Worm (Caenorhabditis elegans): ENCODE data around the gene Y97E10AL.1.

Y97E10AL.1 gene

DNA sequence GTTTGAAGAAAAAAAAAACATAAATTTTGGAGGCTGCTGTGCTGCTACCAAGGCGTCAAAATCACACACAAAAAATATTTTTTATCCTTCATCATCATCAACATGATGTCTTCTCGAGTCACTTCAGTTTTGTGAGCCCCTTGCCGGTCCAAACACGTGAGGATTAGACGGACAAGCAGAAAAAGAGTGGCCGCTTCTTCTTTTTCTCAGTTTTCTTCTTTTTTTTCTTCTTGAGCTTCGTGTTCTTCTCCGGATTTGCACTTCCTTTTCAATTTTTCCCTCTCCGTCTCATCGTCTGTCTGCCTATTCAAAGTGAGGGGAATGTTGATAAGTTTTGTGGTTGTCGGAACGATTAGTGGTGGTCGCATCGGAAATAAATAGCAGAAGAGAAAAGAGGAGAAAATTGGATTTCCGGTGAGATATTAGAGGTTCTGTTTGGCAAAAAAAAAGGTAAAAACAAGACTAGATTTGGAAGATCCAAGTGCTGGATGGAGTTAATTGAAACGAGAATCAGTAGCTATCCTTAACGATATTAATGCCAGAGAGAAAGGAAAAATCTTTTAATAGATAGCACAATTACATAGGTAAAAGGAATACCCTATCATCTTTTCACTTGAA is 5.5 kb upstream of the Y97E10AL.1 start:
- no peak for TF ChIP-seq unc-62 (GFP tag; optimal IDR thresholded peaks at IDR 0.05)

DNA sequence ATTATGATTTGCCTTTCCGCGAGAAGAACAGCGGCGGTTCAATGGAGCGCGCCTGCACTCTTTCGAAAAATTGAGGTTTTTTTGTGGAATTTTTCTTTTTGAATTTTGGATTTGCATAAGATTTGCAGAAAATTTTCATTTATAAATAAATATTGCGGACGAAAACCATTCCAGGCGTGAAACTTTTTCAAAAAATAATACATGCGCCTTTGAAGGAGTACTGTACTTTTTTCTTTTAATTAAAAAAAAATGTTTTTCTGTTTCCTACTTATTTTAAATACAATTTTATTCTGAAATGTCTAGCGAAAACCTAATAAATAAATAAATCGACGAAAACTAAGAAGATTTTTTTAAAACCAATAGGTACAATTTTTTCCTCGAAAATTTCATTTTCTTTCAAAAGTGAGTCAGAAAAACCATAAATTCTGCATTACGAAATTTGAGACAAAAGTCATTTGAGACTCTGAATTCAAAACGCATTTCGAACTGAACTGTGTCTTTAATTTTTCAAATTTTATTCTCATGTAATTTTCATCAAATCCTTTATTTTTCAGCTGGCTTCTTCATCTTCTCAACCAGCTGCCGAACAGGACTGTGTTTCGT is 4.9 kb upstream of the Y97E10AL.1 start, which contains the start of gene F26D11.1:
TSS of gene F26D11.1 (plus strand) at position 553 of the 603 bp plus-strand sequence.
- no peak for TF ChIP-seq unc-62 (GFP tag; optimal IDR thresholded peaks at IDR 0.05)

DNA sequence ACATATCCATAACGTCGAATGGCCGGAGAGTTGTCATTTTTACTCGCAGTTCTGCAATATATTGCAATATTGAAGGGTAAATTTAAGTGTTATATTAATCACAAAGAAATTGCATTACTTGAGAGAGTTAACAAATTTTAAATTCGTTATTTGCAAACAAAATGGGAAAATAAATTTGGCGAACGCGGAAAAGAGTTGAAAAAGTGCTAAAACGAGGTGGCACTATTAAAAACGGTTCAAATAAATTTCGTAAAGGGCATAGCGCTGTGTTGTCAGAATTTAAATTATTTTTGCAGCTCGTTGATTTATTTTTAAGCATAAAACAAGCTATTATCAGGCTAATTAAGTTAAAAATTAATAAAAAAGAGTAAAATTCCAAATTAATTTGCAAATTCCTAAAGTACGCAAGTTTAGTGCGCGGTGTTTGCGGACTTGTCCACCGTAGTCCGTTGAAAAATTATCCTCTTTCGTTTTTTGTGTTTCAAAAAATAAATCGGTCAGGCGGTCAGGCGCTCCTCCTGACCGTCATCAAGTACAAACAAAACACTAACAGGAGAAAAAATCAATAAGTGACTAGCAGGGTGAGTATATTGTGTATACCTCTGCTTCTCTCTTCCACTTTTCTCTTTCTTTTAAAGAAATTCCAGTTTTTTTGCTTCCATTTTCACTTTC is 2.4 kb upstream of the Y97E10AL.1 start, which contains the start of the genes natb-1 and abhd-12:
TSS of gene natb-1 (minus strand) at position 51 of the 672 bp plus-strand sequence.
TSS of gene abhd-12 (plus strand) at position 499 of the 672 bp plus-strand sequence.
- TF ChIP-seq unc-62 (GFP tag; optimal IDR thresholded peaks at IDR 0.05): no peak

DNA sequence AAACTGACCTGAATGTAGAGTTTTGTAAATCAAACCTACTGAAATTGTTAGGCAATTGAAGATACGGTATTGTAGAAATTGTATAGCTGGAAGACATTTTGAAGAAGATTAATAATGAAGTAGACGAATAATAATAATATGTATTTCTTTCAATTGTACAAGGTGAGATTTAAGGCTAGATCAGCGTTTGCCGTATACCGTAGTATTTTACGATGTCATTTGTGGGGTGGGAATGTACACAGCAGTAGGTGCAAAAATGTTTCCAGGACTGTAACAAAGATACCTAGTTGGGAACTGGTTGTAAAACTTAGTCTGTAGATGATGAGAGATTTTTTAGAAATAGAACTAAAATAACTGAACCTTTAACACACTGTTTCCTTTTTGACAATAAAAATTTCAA is 8.6 kb downstream of the Y97E10AL.1 start, which contains the start of gene ceh-76:
TSS of gene ceh-76 (minus strand) at position 101 of the 400 bp plus-strand sequence.
- TF ChIP-seq unc-62 (GFP tag; optimal IDR thresholded peaks at IDR 0.05): no peak

DNA sequence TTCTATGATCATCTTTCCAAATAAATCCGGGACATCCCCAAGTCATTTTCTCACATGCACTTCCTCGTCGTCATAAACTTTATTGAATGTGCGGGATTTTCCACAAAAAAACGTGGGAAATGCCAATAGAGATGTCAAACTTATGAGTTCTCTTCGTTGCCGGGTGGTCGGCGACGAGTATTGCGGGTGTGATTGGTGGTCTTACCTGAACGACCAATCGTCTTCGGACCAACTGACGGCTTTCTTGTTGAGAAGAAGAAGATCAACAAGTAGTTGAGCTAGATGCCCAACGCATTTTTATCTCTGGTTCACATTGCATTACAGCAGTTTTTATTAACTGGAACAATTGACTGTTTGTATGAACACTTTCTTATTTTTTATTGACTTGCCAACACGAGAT is 9.2 kb downstream of the Y97E10AL.1 start:
- TF ChIP-seq unc-62 (GFP tag; optimal IDR thresholded peaks at IDR 0.05): no peak

DNA sequence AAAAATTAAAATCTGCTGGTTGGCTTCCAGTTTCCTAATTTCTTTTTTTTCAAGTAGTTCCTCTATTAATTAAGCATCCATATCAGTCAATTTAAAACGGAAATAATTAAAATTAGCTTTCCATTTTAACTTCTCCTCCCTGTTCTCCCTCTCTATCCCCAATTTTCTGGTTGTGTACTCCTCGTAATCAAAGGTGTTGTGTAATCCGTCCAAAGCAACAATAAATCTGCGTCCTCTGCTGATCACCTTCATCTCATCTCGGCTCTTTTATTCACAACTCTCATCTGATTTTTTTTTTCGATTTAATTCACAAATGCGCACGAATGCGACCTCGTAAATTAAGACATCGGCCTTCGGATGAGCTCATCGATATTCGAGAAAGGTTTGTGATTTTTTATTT is 9.9 kb downstream of the Y97E10AL.1 start, which contains the start of gene Y97E10AR.2:
TSS of gene Y97E10AR.2 (plus strand) at position 301 of the 400 bp plus-strand sequence.
- no peak for TF ChIP-seq unc-62 (GFP tag; optimal IDR thresholded peaks at IDR 0.05)

DNA sequence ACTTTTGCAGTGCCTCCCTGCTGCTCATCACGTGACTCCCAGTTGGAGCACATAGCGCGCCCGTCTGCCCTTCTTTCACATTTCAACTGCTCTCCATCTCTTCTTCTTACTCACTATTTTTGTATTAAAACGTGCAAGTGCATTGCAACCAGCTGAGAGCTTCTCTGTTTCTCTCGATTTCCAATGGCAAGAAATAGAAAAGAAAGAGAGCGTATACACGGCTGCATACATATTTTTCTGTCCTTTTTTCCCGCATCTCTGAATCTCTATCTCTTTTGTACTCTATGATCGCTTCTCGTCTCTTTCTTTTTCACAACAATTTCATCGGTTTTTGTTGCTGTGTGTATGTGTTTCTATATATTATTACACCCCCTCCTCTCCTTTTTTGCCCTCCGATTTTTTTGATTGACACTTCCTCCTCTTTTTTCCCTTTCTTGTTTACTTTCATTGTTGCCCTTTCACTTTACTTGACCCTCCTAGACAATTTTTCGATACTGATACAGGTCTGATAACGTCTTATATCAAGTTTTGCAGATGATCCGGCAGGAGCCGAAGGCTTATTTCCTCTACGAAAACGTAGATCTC is 15.1 kb downstream of the Y97E10AL.1 start, which contains the start of gene Y97E10AR.1:
TSS of gene Y97E10AR.1 (plus strand) at position 535 of the 585 bp plus-strand sequence.
- TF ChIP-seq unc-62 (GFP tag; optimal IDR thresholded peaks at IDR 0.05): no peak

DNA sequence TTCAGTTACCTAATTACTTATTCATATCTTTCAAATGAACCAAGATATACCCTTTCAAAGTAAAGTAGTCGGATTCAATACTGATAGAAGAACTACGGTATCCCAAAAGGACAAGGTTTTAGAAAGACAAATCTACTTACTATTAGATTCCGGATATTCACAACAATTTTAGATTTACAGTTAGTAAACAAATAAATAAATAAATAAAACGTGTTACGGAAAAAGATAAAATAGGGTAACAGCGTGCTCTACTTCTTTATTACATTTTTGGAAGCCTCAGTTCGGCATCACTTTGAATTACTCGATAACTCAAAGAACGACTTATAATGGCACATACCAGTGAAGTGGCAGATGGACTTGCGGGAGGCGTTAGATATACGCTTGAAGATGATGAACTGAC is 19.0 kb downstream of the Y97E10AL.1 start, which contains the start of gene Y97E10AR.8:
TSS of gene Y97E10AR.8 (plus strand) at position 301 of the 400 bp plus-strand sequence.
- TF ChIP-seq unc-62 (GFP tag; optimal IDR thresholded peaks at IDR 0.05): no peak

DNA sequence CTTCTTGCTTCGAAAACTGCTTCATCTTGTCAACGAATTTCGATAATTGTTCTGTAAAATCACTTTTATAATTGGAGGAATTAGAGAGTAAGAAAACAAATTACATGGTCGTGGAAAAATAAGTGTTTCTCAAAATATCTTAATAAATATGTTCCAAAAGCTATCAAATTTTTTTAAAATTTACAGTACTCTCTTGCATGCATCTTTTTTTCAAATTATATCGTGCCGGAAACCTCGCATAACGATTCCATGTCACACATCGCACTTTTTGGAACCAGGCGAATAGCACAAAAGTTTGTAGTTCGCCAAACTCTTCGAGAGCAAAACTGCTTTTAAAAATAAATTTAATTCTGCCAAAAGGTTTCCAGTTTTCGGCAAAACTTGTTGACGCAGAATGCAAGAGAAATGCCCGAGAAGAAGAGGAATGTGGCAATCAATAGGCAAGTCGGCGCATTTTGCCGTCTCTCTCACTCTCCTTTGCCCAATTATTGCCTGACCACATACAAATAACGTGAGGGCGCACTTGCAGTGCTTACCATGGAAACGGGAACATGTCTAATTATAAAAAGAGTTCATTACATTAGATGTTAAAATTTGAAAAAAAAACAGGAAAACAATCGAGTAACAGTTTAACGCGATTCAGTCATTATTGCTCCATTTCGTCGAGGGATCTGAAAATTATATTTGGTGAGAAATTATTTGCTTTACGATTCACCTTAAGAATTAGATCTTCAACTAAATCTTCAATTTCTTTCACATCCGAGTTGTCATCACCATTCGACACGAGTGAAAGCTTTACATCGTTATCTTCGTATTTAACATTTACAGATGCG is 21.7 kb downstream of the Y97E10AL.1 start, which contains the start of gene Y97E10AR.3:
TSS of gene Y97E10AR.3 (minus strand) at position 51 of the 833 bp plus-strand sequence.
- TF ChIP-seq unc-62 (GFP tag; optimal IDR thresholded peaks at IDR 0.05): no peak

DNA sequence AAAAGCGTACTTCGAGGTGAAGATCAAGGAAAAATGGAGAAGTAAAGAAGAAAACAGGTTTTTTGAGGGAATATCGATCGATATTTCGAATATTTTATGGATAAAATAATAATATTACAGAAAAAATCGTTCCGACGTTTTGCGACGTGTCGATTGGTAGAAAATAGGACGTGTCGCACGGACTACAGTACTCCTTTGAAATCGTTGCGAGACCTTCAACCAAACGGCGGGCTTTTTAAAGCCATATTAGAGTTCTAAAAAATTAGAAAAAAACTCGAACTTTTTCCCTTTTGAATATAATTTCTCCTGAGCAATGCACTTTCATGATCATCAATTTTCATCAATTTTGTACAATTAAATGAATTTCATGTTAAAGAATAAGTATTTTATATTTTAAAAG is 24.1 kb downstream of the Y97E10AL.1 start, which contains the start of gene Y97E10AR.4:
TSS of gene Y97E10AR.4 (minus strand) at position 131 of the 400 bp plus-strand sequence.
- no peak for TF ChIP-seq unc-62 (GFP tag; optimal IDR thresholded peaks at IDR 0.05)

DNA sequence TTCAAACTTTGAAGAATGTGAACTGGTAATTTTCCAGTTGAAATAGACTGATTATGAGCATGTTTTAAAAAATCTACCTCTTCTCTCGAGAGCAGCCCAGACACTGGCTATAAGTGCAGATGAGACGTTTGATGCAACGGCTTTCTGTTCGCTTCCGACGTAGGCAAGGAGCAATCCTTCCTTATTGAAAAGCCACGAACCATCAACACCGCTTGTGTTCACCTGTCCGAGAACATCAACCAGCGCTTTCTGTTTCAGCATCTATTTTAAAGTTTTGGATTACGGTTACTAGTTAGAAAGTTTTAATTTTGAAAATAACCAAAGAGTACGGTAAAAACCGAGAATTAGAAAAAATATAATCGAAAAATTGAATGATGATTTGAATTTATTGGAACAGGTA is 24.9 kb downstream of the Y97E10AL.1 start, which contains the start of gene lmtr-2:
TSS of gene lmtr-2 (minus strand) at position 261 of the 400 bp plus-strand sequence.
- TF ChIP-seq unc-62 (GFP tag; optimal IDR thresholded peaks at IDR 0.05): no peak

DNA sequence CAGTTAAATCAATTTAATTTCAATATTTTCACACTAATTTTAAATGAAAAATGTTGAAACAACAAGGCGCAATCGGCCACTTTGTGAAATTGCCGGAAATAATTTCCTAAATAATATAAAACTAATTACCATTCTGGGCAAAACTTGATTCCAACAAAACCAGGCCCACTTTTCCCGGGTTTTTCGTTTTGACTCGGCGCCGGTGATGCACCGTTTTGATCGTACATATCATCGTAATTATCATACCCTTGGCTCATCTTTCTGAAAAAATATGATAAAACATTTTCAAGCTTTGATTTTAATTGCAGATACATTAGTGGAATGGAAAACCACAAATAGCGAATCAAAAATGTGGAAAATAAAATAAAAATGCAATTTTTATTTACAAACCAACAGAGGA is 26.1 kb downstream of the Y97E10AL.1 start, which contains the start of gene rpb-9:
TSS of gene rpb-9 (minus strand) at position 314 of the 400 bp plus-strand sequence.
- TF ChIP-seq unc-62 (GFP tag; optimal IDR thresholded peaks at IDR 0.05): no peak

DNA sequence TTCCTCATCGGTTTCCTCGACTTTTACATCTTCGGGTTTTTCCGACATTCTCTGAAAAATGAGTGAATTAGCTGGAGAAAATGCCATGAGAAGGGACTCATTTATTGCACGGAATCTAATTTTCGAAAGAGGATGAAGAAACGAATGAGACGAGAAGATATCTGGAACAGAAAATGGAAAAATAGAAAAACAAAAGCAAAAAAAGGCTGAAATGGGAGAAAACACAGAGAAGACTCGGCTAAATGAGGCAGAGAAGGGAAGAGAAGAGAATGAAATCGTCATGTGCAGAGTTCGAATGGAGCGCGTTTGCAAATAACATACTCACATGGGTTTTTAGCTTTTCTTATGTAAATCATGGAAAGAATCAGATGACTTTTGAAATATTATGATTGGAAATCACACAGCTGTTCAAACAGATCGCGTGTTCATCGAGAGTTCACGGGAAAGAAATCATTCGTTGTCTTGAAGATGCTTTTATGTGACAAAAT is 28.0 kb downstream of the Y97E10AL.1 start, which contains the start of gene Y97E10AR.6:
TSS of gene Y97E10AR.6 (minus strand) at position 51 of the 488 bp plus-strand sequence.
- TF ChIP-seq unc-62 (GFP tag; optimal IDR thresholded peaks at IDR 0.05): no peak

DNA sequence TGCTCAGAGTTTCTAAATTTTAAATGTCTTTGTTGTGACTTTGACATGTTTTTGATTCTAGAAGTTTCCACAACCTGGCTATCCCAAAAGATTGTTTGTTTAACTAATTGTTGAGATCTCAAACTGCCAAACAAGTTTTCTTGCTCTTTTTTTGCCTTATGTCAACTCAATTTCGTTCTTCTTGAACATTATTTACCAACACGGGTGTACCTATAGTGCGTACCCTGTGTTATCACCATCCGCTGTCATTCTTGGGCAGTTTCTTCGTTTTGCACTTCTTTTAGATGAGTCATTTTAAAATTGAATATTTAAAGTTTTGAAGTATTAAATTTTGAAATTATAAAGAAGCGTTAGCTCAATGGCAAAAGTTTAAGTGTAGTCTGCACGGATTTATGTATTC is 31.0 kb downstream of the Y97E10AL.1 start, which contains the start of gene sptl-2:
TSS of gene sptl-2 (plus strand) at position 280 of the 400 bp plus-strand sequence.
- TF ChIP-seq unc-62 (GFP tag; optimal IDR thresholded peaks at IDR 0.05): no peak
